Fruit fly (Drosophila melanogaster) Kc167 (cell line): Measurements from ENCODE around the gene Usp39.

Experiments
- Myc ChIP-seq: fragments of >200 bp; optimal IDR thresholded peaks from 2 replicates; lab custom pipeline; 2017; ENCODE audit warnings: missing external identifiers
- h ChIP-seq: fragments of >200 bp; optimal IDR thresholded peaks from 3 replicates; lab custom pipeline; 2018; ENCODE audit warnings: missing external identifiers
- insv ChIP-seq: fragments of >200 bp; optimal IDR thresholded peaks from 3 replicates; lab custom pipeline; 2018; ENCODE audit warnings: missing external identifiers
- psq ChIP-seq: fragments of >200 bp; optimal IDR thresholded peaks from 2 replicates; lab custom pipeline; 2017; ENCODE audit warnings: missing external identifiers
- ttk ChIP-seq: sonication (Bioruptor generic); optimal IDR thresholded peaks from 2 replicates; lab custom pipeline; 2017; ENCODE audit warnings: missing external identifiers

dm6 chrX:18857356-18857807, 621 bp upstream of the Usp39 start, which contains the start of gene CG7322:
- TF ChIP-seq Myc (lab: Kevin White, UChicago): no peak
- TF ChIP-seq insv (lab: Kevin White, UChicago): no peak
- TF ChIP-seq ttk (lab: Kevin White, UChicago): no peak
- TF ChIP-seq h (lab: Kevin White, UChicago): no peak
- TF ChIP-seq psq (lab: Kevin White, UChicago): no peak
